Fruit fly (Drosophila melanogaster) whole organism, wandering third instar larva: ENCODE data around the gene Tmep.

Experiments
- Abd-B ChIP-seq: fragments of >200 bp; optimal IDR thresholded peaks from 2 replicates; lab custom pipeline; 2017; ENCODE audit warnings: missing biosample characterization, missing genetic modification characterization
- CG32264 ChIP-seq: fragments of 200-800 bp; sonication (Bioruptor generic); optimal IDR thresholded peaks from 2 replicates; lab custom pipeline; 2016; ENCODE audit warnings: missing biosample characterization, missing genetic modification characterization
- CG9705 ChIP-seq: fragments of 200-800 bp; sonication (Bioruptor generic); optimal IDR thresholded peaks from 2 replicates; lab custom pipeline; 2018; ENCODE audit warnings: missing biosample characterization, mild to moderate bottlenecking, missing genetic modification characterization
- Dfd ChIP-seq: fragments of >200 bp; optimal IDR thresholded peaks from 2 replicates; lab custom pipeline; 2017; ENCODE audit warnings: missing biosample characterization, missing genetic modification characterization
- Dif ChIP-seq: fragments of 200-275, 200-300 bp; sonication (Bioruptor generic); optimal IDR thresholded peaks from 2 replicates; lab custom pipeline; 2018; ENCODE audit warnings: missing biosample characterization, missing genetic modification characterization; ENCODE audit not compliant: partially characterized antibody
- HLH106 ChIP-seq: fragments of 200-800 bp; optimal IDR thresholded peaks from 3 replicates; lab custom pipeline; 2019; ENCODE audit warnings: missing biosample characterization, mild to moderate bottlenecking, missing genetic modification characterization, moderate library complexity
- Hnf4 ChIP-seq: fragments of 200-800 bp; sonication (Bioruptor generic); optimal IDR thresholded peaks from 2 replicates; lab custom pipeline; 2016; ENCODE audit warnings: missing biosample characterization, mild to moderate bottlenecking, missing genetic modification characterization
- Hr78 ChIP-seq: fragments of >200 bp; optimal IDR thresholded peaks from 2 replicates; lab custom pipeline; 2017; ENCODE audit warnings: missing biosample characterization, missing genetic modification characterization
- Hr83 ChIP-seq: fragments of 200-300 bp; sonication (Bioruptor generic); optimal IDR thresholded peaks from 2 replicates; lab custom pipeline; 2016; ENCODE audit warnings: missing biosample characterization, mild to moderate bottlenecking, missing genetic modification characterization, moderate library complexity; ENCODE audit not compliant: poor library complexity, severe bottlenecking
- Myc ChIP-seq: fragments of >200 bp; optimal IDR thresholded peaks from 2 replicates; lab custom pipeline; 2017
- N ChIP-seq: fragments of >200 bp; optimal IDR thresholded peaks from 2 replicates; lab custom pipeline; 2018; ENCODE audit warnings: missing biosample characterization, missing external identifiers, missing genetic modification characterization
- OdsH ChIP-seq: fragments of 200-800 bp; sonication (Bioruptor generic); optimal IDR thresholded peaks from 2 replicates; lab custom pipeline; 2016; ENCODE audit warnings: missing biosample characterization, mild to moderate bottlenecking, missing genetic modification characterization
- Rel ChIP-seq, 2 experiments: fragments of 200-800 bp; sonication (Bioruptor generic) in 1 of 2; optimal IDR thresholded peaks; 2 replicates in 1 of 2; 3 replicates in 1 of 2; lab custom pipeline; 2016 to 2019; ENCODE audit warnings: mild to moderate bottlenecking in 2 of 2, missing biosample characterization in 2 of 2, missing genetic modification characterization in 2 of 2, moderate library complexity in 1 of 2
- Sp1 ChIP-seq: fragments of 200-800 bp; sonication (Bioruptor generic); optimal IDR thresholded peaks from 3 replicates; lab custom pipeline; 2019; ENCODE audit warnings: missing biosample characterization, mild to moderate bottlenecking, missing genetic modification characterization, moderate library complexity
- Vsx2 ChIP-seq: fragments of 200-300, 225-300 bp; sonication (Bioruptor generic); optimal IDR thresholded peaks from 2 replicates; lab custom pipeline; 2018; ENCODE audit warnings: missing biosample characterization, missing genetic modification characterization; ENCODE audit not compliant: partially characterized antibody
- brk ChIP-seq: fragments of 200-800 bp; sonication (Bioruptor generic); optimal IDR thresholded peaks from 2 replicates; lab custom pipeline; 2016; ENCODE audit warnings: missing biosample characterization, mild to moderate bottlenecking, missing genetic modification characterization
- dl ChIP-seq, 2 experiments: fragments of 175-275, 200-275 bp in 1 of 2; fragments of 200-275 bp in 1 of 2; sonication (Bioruptor generic); optimal IDR thresholded peaks; lab custom pipeline; 2018; ENCODE audit warnings: mild to moderate bottlenecking in 2 of 2, missing biosample characterization in 2 of 2, missing genetic modification characterization in 2 of 2, moderate library complexity in 2 of 2; ENCODE audit not compliant: partially characterized antibody in 2 of 2, insufficient read depth in 1 of 2
- dsf ChIP-seq: sonication (Bioruptor generic); optimal IDR thresholded peaks from 2 replicates; lab custom pipeline; 2016; ENCODE audit warnings: missing biosample characterization, missing genetic modification characterization, borderline replicate concordance
- ey ChIP-seq: fragments of 200-800 bp; sonication (Bioruptor generic); optimal IDR thresholded peaks from 2 replicates; lab custom pipeline; 2016; ENCODE audit warnings: missing biosample characterization, missing genetic modification characterization
- foxo ChIP-seq, 2 experiments: fragments of 200-800 bp; sonication (Bioruptor generic); optimal IDR thresholded peaks; 2 replicates in 1 of 2; 3 replicates in 1 of 2; lab custom pipeline; 2016 to 2017; ENCODE audit warnings: missing biosample characterization in 2 of 2, missing genetic modification characterization in 2 of 2
- fru ChIP-seq: fragments of 200-800 bp; sonication (Bioruptor generic); optimal IDR thresholded peaks from 3 replicates; lab custom pipeline; 2016; ENCODE audit warnings: missing biosample characterization, mild to moderate bottlenecking, missing genetic modification characterization
- h ChIP-seq: fragments of 200-800 bp; sonication (Bioruptor generic); optimal IDR thresholded peaks from 3 replicates; lab custom pipeline; 2016; ENCODE audit warnings: missing biosample characterization, mild to moderate bottlenecking, missing genetic modification characterization
- jim ChIP-seq: fragments of 175-275, 200-325 bp; sonication (Bioruptor generic); optimal IDR thresholded peaks from 2 replicates; lab custom pipeline; 2016; ENCODE audit warnings: missing biosample characterization, mild to moderate bottlenecking, missing genetic modification characterization
- lola ChIP-seq: fragments of >200 bp; optimal IDR thresholded peaks from 2 replicates; lab custom pipeline; 2017; ENCODE audit warnings: missing biosample characterization, missing genetic modification characterization
- pan ChIP-seq: fragments of >200 bp; optimal IDR thresholded peaks from 2 replicates; lab custom pipeline; 2017
- psq ChIP-seq: fragments of 200-800 bp; sonication (Bioruptor generic); optimal IDR thresholded peaks from 3 replicates; lab custom pipeline; 2017; ENCODE audit warnings: missing biosample characterization, mild to moderate bottlenecking, missing genetic modification characterization, moderate library complexity
- rgr ChIP-seq: fragments of 200-800 bp; sonication (Bioruptor generic); optimal IDR thresholded peaks from 3 replicates; lab custom pipeline; 2016; ENCODE audit warnings: missing biosample characterization, mild to moderate bottlenecking, missing genetic modification characterization
- sage ChIP-seq: fragments of 200-800 bp; sonication (Bioruptor generic); optimal IDR thresholded peaks from 2 replicates; lab custom pipeline; 2016; ENCODE audit warnings: missing biosample characterization, mild to moderate bottlenecking, missing genetic modification characterization
- sv ChIP-seq: fragments of 200-800 bp; sonication (Bioruptor generic); optimal IDR thresholded peaks from 3 replicates; lab custom pipeline; 2016; ENCODE audit warnings: missing biosample characterization, missing genetic modification characterization
- tai ChIP-seq: sonication (Bioruptor generic); optimal IDR thresholded peaks from 2 replicates; lab custom pipeline; 2016; ENCODE audit warnings: missing biosample characterization, missing genetic modification characterization
- usp ChIP-seq: fragments of >200 bp; optimal IDR thresholded peaks from 2 replicates; lab custom pipeline; 2017; ENCODE audit warnings: missing biosample characterization, missing genetic modification characterization
- woc ChIP-seq: sonication (Bioruptor generic); optimal IDR thresholded peaks from 2 replicates; lab custom pipeline; 2016; ENCODE audit warnings: missing biosample characterization, mild to moderate bottlenecking, missing genetic modification characterization

Gene Tmep

dm6 chr3L:1558178-1558788 is 10.7 kb upstream of the Tmep start, which contains the start of the genes Pex10 and CG12099 (continued):
- peak; percentile 92 for TF ChIP-seq sv (GFP tag; lab: Kevin White, UChicago)
- no peak for TF ChIP-seq lola (GFP tag; lab: Kevin White, UChicago)
- TF ChIP-seq h = peak; percentile 90

- TF ChIP-seq sv (GFP tag; lab: Kevin White, UChicago) (no peak), jim (GFP tag; lab: Kevin White, UChicago) (no peak), woc (GFP tag; lab: Kevin White, UChicago) (no peak), Myc (lab: Kevin White, UChicago) (no peak), pan (lab: Kevin White, UChicago) (no peak), sage (GFP tag; lab: Kevin White, UChicago) (no peak), Vsx2 (GFP tag; lab: Kevin White, UChicago) (no peak), Rel (GFP tag; optimal IDR thresholded peaks at IDR 0.05; lab: Kevin White, UChicago) (no peak), Rel (tag; optimal IDR thresholded peaks at IDR 0.05; lab: Kevin White, UChicago) (no peak), Hr78 (GFP tag; lab: Kevin White, UChicago) (no peak), h (no peak), Hnf4 (GFP tag; lab: Kevin White, UChicago) (no peak)
- TF ChIP-seq, all 38 proteins: peak for 0
Observed at dm6 chr3L:1565092-1565491, 3.9 kb upstream of the Tmep start, which contains the start of gene CG12003. Gene CG12003, plus strand, starts transcription at chr3L:1565392.

- TF ChIP-seq Hnf4 (GFP tag; lab: Kevin White, UChicago) (no peak), dsf (no peak), Vsx2 (GFP tag; lab: Kevin White, UChicago) (no peak), tai (GFP tag; lab: Kevin White, UChicago) (no peak), woc (GFP tag; lab: Kevin White, UChicago) (peak; percentile 41), lola (GFP tag; lab: Kevin White, UChicago) (no peak), foxo (GFP tag; optimal IDR thresholded peaks at IDR 0.05; lab: Kevin White, UChicago) (peak in 1 of 2 experiments; percentile 28), Myc (lab: Kevin White, UChicago) (no peak), Rel (GFP tag; optimal IDR thresholded peaks at IDR 0.05; lab: Kevin White, UChicago) (no peak), Rel (tag; optimal IDR thresholded peaks at IDR 0.05; lab: Kevin White, UChicago) (peak; percentile 36), Dif (no peak), rgr (peak; percentile 22), h (peak; percentile 34), CG9705 (GFP tag; lab: Kevin White, UChicago) (no peak), pan (lab: Kevin White, UChicago) (no peak), Dfd (GFP tag; lab: Kevin White, UChicago) (no peak), sv (GFP tag; lab: Kevin White, UChicago) (peak; percentile 48), ey (no peak), dl (GFP tag; optimal IDR thresholded peaks at IDR 0.05; lab: Kevin White, UChicago; ENCODE audit: insufficient read depth in 1 of 2, partially characterized antibody in 2 of 2) (no peak), CG32264 (no peak), Sp1 (peak; percentile 9), fru (GFP tag; lab: Kevin White, UChicago) (no peak), psq (GFP tag; lab: Kevin White, UChicago) (peak; percentile 49), HLH106 (tag; lab: Kevin White, UChicago) (peak; percentile 44), OdsH (GFP tag; lab: Kevin White, UChicago) (no peak)
Observed at dm6 chr3L:1568225-1569161, 488 bp upstream of the Tmep start, which contains the start of gene CG7879. Gene CG7879, minus strand, starts transcription at chr3L:1568608.

- peak; percentile 88 for TF ChIP-seq psq (GFP tag; lab: Kevin White, UChicago)
- no peak for TF ChIP-seq Abd-B
Observed at dm6 chr3L:1569966-1570276, 940 bp downstream of the Tmep start.

dm6 chr3L:1571077-1571476 is 2.1 kb downstream of the Tmep start:
- no peak for TF ChIP-seq fru (GFP tag; lab: Kevin White, UChicago)
- TF ChIP-seq usp (GFP tag; lab: Kevin White, UChicago) = no peak
- TF ChIP-seq Hr83 (GFP tag; lab: Kevin White, UChicago) = no peak
- no peak for TF ChIP-seq sv (GFP tag; lab: Kevin White, UChicago)
- no peak for TF ChIP-seq rgr
- TF ChIP-seq h = no peak
- TF ChIP-seq N (GFP tag; lab: Kevin White, UChicago) = no peak
- TF ChIP-seq brk (GFP tag; lab: Kevin White, UChicago) = no peak
- TF ChIP-seq foxo (GFP tag; optimal IDR thresholded peaks at IDR 0.05; lab: Kevin White, UChicago) = no peak
- TF ChIP-seq sage (GFP tag; lab: Kevin White, UChicago) = no peak
- no peak for TF ChIP-seq psq (GFP tag; lab: Kevin White, UChicago)
